Fruit fly (Drosophila melanogaster): ENCODE measurements around the gene mRpL38.

mRpL38 gene

dm6 chrX:14214505-14215449 lies 11.3 kb upstream of the mRpL38 start (continued):
- TF ChIP-seq Met (GFP tag; optimal IDR thresholded peaks at IDR 0.05) (peak; percentile 15), CG1621 (tag; optimal IDR thresholded peaks at IDR 0.05) (peak; percentile 47), CG31627 (GFP tag; optimal IDR thresholded peaks at IDR 0.05) (no peak), acj6 (GFP tag; optimal IDR thresholded peaks at IDR 0.05) (peak; percentile 69), CG6792 (GFP tag; optimal IDR thresholded peaks at IDR 0.05) (peak; percentile 13), Gug (GFP tag; IDR thresholded peaks at IDR 0.05) (peak; percentile 80), CG9139 (GFP tag; optimal IDR thresholded peaks at IDR 0.05) (peak; percentile 21), cyc (GFP tag; optimal IDR thresholded peaks at IDR 0.05) (no peak), Ets21C (GFP tag; optimal IDR thresholded peaks at IDR 0.05) (no peak), Hr39 (GFP tag; optimal IDR thresholded peaks at IDR 0.05) (no peak), CG3032 (tag; optimal IDR thresholded peaks at IDR 0.05) (peak; percentile 75), CG10631 (GFP tag; optimal IDR thresholded peaks at IDR 0.05) (peak; percentile 73), dac (GFP tag; optimal IDR thresholded peaks at IDR 0.05) (peak; percentile 69), Hr38 (GFP tag; optimal IDR thresholded peaks at IDR 0.05) (no peak), CG7368 (GFP tag; optimal IDR thresholded peaks at IDR 0.05) (no peak), Sox14 (GFP tag; optimal IDR thresholded peaks at IDR 0.05) (peak; percentile 39), svp (GFP tag) (no peak), eg (GFP tag; IDR thresholded peaks at IDR 0.05) (peak; percentile 84)

dm6 chrX:14215834-14216233 lies 10.3 kb upstream of the mRpL38 start:
- TF ChIP-seq achi (GFP tag; optimal IDR thresholded peaks at IDR 0.05) (no peak), fd85E (GFP tag; optimal IDR thresholded peaks at IDR 0.05) (no peak), svp (GFP tag) (peak; percentile 80), Eip93F (GFP tag; optimal IDR thresholded peaks at IDR 0.05) (no peak), CG3919 (GFP tag; optimal IDR thresholded peaks at IDR 0.05) (no peak), Hr39 (GFP tag; optimal IDR thresholded peaks at IDR 0.05) (peak; percentile 25), OdsH (GFP tag; optimal IDR thresholded peaks at IDR 0.05) (no peak), topi (GFP tag; optimal IDR thresholded peaks at IDR 0.05) (peak; percentile 17), Smox (GFP tag; optimal IDR thresholded peaks at IDR 0.05) (peak; percentile 9), CG11902 (GFP tag; optimal IDR thresholded peaks at IDR 0.05) (no peak), CG6163 (GFP tag; IDR thresholded peaks at IDR 0.05) (peak; percentile 36; the same call in 1 of the 3 replicates), CG34406 (GFP tag; optimal IDR thresholded peaks at IDR 0.05) (no peak), CG11762 (GFP tag; optimal IDR thresholded peaks at IDR 0.05; ENCODE audit: insufficient read depth) (no peak), Eip78C (GFP tag) (peak; percentile 66), Met (GFP tag; optimal IDR thresholded peaks at IDR 0.05) (peak; percentile 38), CG3032 (tag; optimal IDR thresholded peaks at IDR 0.05) (peak; percentile 41), vri (GFP tag; optimal IDR thresholded peaks at IDR 0.05) (peak; percentile 56), CG10631 (GFP tag; optimal IDR thresholded peaks at IDR 0.05) (no peak), Sox15 (GFP tag; optimal IDR thresholded peaks at IDR 0.05) (no peak), lz (GFP tag; optimal IDR thresholded peaks at IDR 0.05) (peak; percentile 14), CG32006 (GFP tag; optimal IDR thresholded peaks at IDR 0.05) (peak; percentile 38), spab (GFP tag; optimal IDR thresholded peaks at IDR 0.05) (no peak), Sox102F (GFP tag; optimal IDR thresholded peaks at IDR 0.05) (no peak), CG11294 (GFP tag; IDR thresholded peaks at IDR 0.05) (no peak), pdm3 (GFP tag; optimal IDR thresholded peaks at IDR 0.05) (no peak), CG31627 (GFP tag; optimal IDR thresholded peaks at IDR 0.05) (peak; percentile 16), salr (GFP tag; optimal IDR thresholded peaks at IDR 0.05) (no peak), net (GFP tag; optimal IDR thresholded peaks at IDR 0.05) (no peak), eg (GFP tag; IDR thresholded peaks at IDR 0.05) (no peak; the same call in 2 of the 3 replicates), CG6276 (GFP tag; optimal IDR thresholded peaks at IDR 0.05) (no peak), Ets96B (tag; optimal IDR thresholded peaks at IDR 0.05) (peak; percentile 10), ss (GFP tag; optimal IDR thresholded peaks at IDR 0.05) (peak in 1 of 2 experiments; percentile 17), CG8119 (GFP tag; IDR thresholded peaks at IDR 0.05) (no peak), Hr4 (GFP tag; optimal IDR thresholded peaks at IDR 0.05) (no peak), dac (GFP tag; optimal IDR thresholded peaks at IDR 0.05) (no peak), cyc (GFP tag; optimal IDR thresholded peaks at IDR 0.05) (no peak), CG1621 (tag; optimal IDR thresholded peaks at IDR 0.05) (no peak), CG6854 (GFP tag; optimal IDR thresholded peaks at IDR 0.05) (no peak), Ets21C (GFP tag; optimal IDR thresholded peaks at IDR 0.05) (peak; percentile 6), CG6792 (GFP tag; optimal IDR thresholded peaks at IDR 0.05) (no peak), CG4318 (GFP tag; optimal IDR thresholded peaks at IDR 0.05) (no peak)

All from whole organism, prepupa.